Worm (Caenorhabditis elegans): ENCODE data around the gene srh-72.

DNA sequence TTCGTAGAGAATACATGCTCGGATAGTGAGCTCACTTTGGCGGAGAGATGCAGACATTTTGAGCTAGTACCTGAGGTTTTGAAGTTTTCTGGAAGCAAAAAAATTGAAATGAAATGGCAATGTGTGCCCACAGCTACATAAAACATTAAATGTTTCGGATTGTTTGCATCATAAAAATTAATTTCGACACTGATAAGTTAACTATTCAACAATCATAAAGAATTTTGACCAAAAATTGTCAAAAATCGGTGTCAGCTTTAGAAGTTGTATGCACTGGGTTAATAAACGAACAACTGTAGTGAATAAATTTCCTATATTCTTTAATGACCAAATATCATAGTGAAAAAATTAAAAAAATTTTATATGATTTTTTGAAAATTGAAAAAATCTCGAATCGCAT, 21.4 kb downstream of the srh-72 start, which contains the start of gene fbxa-166:
- TF ChIP-seq mel-28 (tag; optimal IDR thresholded peaks at IDR 0.05; ENCODE audit: borderline replicate concordance) (no peak), ztf-6 (GFP tag; IDR thresholded peaks at IDR 0.05) (no peak), ztf-28 (GFP tag; IDR thresholded peaks at IDR 0.05) (no peak), F23B12.7 (tag; optimal IDR thresholded peaks at IDR 0.05; ENCODE audit: insufficient read depth) (no peak), F57A8.1 (GFP tag; optimal IDR thresholded peaks at IDR 0.05) (no peak), snpc-4 (GFP tag; optimal IDR thresholded peaks at IDR 0.05) (no peak), snpc-4 (tag; optimal IDR thresholded peaks at IDR 0.05) (no peak), mes-4 (tag; optimal IDR thresholded peaks at IDR 0.05) (no peak), nfya-1 (tag; optimal IDR thresholded peaks at IDR 0.05; ENCODE audit: borderline replicate concordance, insufficient read depth) (no peak), efl-1 (GFP tag; optimal IDR thresholded peaks at IDR 0.05) (no peak), T07F8.4 (tag; optimal IDR thresholded peaks at IDR 0.05) (no peak)

All from whole organism, young adult.